Worm (Caenorhabditis elegans) whole organism, L2 larva: ENCODE measurements around the gene attf-2.

Experiments
- ZK546.5 ChIP-seq: sonication (generic microtip); optimal IDR thresholded peaks from 2 replicates; lab custom pipeline; 2017; ENCODE audit warnings: missing biosample characterization, missing genetic modification characterization
- aly-2 ChIP-seq: fragments of 150-350 bp; optimal IDR thresholded peaks from 2 replicates; lab custom pipeline; 2014; ENCODE audit warnings: missing biosample characterization, missing genetic modification characterization
- ama-1 ChIP-seq: fragments of 150-350 bp; optimal IDR thresholded peaks from 2 replicates; lab custom pipeline; 2018; ENCODE audit warnings: inconsistent platforms
- crh-2 ChIP-seq: sonication (generic microtip); optimal IDR thresholded peaks from 2 replicates; lab custom pipeline; 2017; ENCODE audit warnings: missing biosample characterization, missing genetic modification characterization
- egl-27 ChIP-seq: sonication (generic microtip); optimal IDR thresholded peaks from 3 replicates; lab custom pipeline; 2017; ENCODE audit warnings: missing biosample characterization, missing genetic modification reagents, missing genetic modification characterization
- elt-1 ChIP-seq: fragments of 150-350 bp; optimal IDR thresholded peaks from 2 replicates; lab custom pipeline; 2014; ENCODE audit warnings: missing biosample characterization, missing genetic modification characterization
- lin-11 ChIP-seq: fragments of 150-350 bp; sonication (generic microtip); optimal IDR thresholded peaks from 2 replicates; lab custom pipeline; 2014; ENCODE audit warnings: missing biosample characterization, missing genetic modification characterization, inconsistent platforms, mixed read lengths
- lin-39 ChIP-seq: fragments of 150-350 bp; optimal IDR thresholded peaks from 2 replicates; lab custom pipeline; 2014; ENCODE audit warnings: missing biosample characterization, missing genetic modification reagents, missing genetic modification characterization
- mdl-1 ChIP-seq, 2 experiments: fragments of 150-350 bp in 1 of 2; sonication (generic microtip) in 1 of 2; optimal IDR thresholded peaks; 2 replicates each; lab custom pipeline; 2017; ENCODE audit warnings: missing biosample characterization in 2 of 2, missing genetic modification characterization in 2 of 2
- nhr-23 ChIP-seq: fragments of 150-350 bp; optimal IDR thresholded peaks from 2 replicates; lab custom pipeline; 2014; ENCODE audit warnings: missing biosample characterization, missing genetic modification reagents, missing genetic modification characterization
- sem-4 ChIP-seq: fragments of 150-350 bp; optimal IDR thresholded peaks from 2 replicates; lab custom pipeline; 2014; ENCODE audit warnings: missing biosample characterization, missing genetic modification reagents, missing genetic modification characterization

DNA sequence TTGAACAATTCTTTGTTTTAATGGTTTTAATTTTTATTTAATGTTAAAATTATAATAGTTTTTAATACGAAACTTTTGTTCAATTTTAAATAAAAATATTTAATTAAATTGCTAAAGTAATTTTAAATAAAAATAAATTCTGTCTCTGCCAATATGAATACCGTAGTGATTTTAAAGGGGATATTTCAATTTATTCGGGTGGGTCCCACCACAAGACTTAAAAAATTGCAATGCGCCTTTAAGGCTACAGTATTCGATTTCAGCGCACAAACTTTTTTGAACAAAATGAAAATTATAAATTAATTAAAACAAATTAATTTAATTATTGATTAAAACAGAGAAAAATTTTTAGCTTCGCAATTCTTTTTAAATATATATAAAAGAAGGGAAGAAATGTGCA is 3.1 kb upstream of the attf-2 start:
- TF ChIP-seq mdl-1 (tag; optimal IDR thresholded peaks at IDR 0.05; lab: Kevin White, UChicago) = no peak
- TF ChIP-seq crh-2 (tag; lab: Kevin White, UChicago) = no peak
- no peak for TF ChIP-seq lin-11
- TF ChIP-seq aly-2 (tag; lab: Kevin White, UChicago) = no peak
- TF ChIP-seq lin-39 (tag; lab: Kevin White, UChicago) = no peak
- TF ChIP-seq egl-27 (tag; lab: Kevin White, UChicago) = no peak
- TF ChIP-seq elt-1 (tag; lab: Kevin White, UChicago) = no peak
- TF ChIP-seq nhr-23 (tag; lab: Kevin White, UChicago) = no peak
- TF ChIP-seq ama-1 (lab: Kevin White, UChicago) = no peak
- TF ChIP-seq ZK546.5 (tag; lab: Kevin White, UChicago) = no peak
- TF ChIP-seq sem-4 (tag; lab: Kevin White, UChicago) = no peak
